Fruit fly (Drosophila melanogaster) S2 (cell line): ENCODE measurements around the gene CG9356.

Experiments used
- CG8478 ChIP-seq: fragments of >200 bp; optimal IDR thresholded peaks from 2 replicates; lab custom pipeline; 2018
- CTCF ChIP-seq, 2 experiments: fragments of >200 bp; optimal IDR thresholded peaks; 2 replicates each; lab custom pipeline; 2018

DNA sequence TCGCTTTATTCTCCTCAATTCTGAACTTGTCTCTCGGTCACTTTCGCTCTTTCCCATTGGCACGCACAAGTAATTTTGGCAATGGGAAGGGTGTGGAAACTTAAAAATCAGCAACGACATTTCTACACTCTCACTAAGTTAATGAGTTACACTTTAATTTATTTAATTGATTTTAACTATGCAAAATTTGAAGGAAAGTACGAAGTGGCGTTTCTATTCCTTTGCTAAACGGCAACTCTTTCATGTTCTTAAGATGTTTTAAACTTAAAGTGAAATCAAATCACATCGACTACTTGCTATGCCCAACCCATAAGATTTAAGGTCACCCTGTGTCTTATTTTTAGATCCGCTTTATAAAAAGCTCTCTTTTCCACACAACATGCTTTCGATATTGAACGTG lies 33.7 kb downstream of the CG9356 start:
- TF ChIP-seq CG8478 (lab: Kevin White, UChicago) (no peak), CTCF (optimal IDR thresholded peaks at IDR 0.05; lab: Kevin White, UChicago) (no peak)
